Fruit fly (Drosophila melanogaster) whole organism, wandering third instar larva: ENCODE results near the gene Best3.

Source experiments
- CG9705 ChIP-seq: fragments of 200-800 bp; sonication (Bioruptor generic); optimal IDR thresholded peaks from 2 replicates; lab custom pipeline; 2018; ENCODE audit warnings: missing biosample characterization, mild to moderate bottlenecking, missing genetic modification characterization
- br ChIP-seq: fragments of 200-800 bp; sonication (Bioruptor generic); optimal IDR thresholded peaks from 2 replicates; lab custom pipeline; 2016; ENCODE audit warnings: missing biosample characterization, missing genetic modification characterization

DNA sequence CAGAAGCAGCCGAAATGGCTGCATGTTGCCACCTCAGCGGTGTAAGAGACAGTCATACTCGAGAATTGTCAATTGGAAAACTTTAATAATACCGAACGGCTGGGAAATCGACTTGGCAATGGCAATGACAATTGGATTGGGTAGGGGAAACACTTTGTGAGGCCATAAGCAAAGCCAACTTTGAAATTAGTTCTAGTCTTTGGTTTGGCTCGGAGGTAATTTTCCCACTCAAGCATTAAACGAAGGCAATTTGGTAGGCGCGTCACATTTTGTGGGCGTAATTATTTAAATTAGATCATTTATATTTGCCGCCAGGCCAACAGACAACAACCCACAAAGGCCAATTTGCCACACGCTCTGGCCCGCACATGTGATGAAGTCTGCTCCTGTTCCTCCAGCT is at the start of gene Best3:
- no peak for TF ChIP-seq br (GFP tag; lab: Kevin White, UChicago)
- TF ChIP-seq CG9705 (GFP tag; lab: Kevin White, UChicago), result no peak
